Fruit fly (Drosophila melanogaster) whole organism: ENCODE measurements around the gene CG42854.

Experiments
- CG8478 ChIP-seq: fragments of >200 bp; optimal IDR thresholded peaks from 2 replicates; lab custom pipeline; 2018; ENCODE audit warnings: inconsistent platforms
- Dll ChIP-seq: fragments of >200 bp; optimal IDR thresholded peaks from 2 replicates; lab custom pipeline; 2017
- pan ChIP-seq: fragments of >200 bp; optimal IDR thresholded peaks from 2 replicates; lab custom pipeline; 2017
- psq ChIP-seq: fragments of >200 bp; optimal IDR thresholded peaks from 2 replicates; lab custom pipeline; 2017
- usp ChIP-seq: fragments of >200 bp; optimal IDR thresholded peaks from 2 replicates; lab custom pipeline; 2017; ENCODE audit warnings: missing biosample characterization, missing genetic modification characterization, mixed read lengths

dm6 chrX:17225972-17226680 lies 20.7 kb downstream of the CG42854 start:
- TF ChIP-seq usp (GFP tag; lab: Kevin White, UChicago) (no peak), psq (lab: Kevin White, UChicago) (no peak), pan (no peak), Dll (lab: Kevin White, UChicago) (no peak), CG8478 (lab: Kevin White, UChicago) (no peak)
